Worm (Caenorhabditis elegans): Measurements from ENCODE around the gene K07H8.7.

K07H8.7 gene

ce11 chrIV:8225357-8225756 lies 34.4 kb downstream of the K07H8.7 start, which contains the start of gene serp-1.2 (continued):
- TF ChIP-seq C34B4.2 (tag; optimal IDR thresholded peaks at IDR 0.05) (no peak), nhr-11 (tag; optimal IDR thresholded peaks at IDR 0.05) (no peak), egl-13 (tag; optimal IDR thresholded peaks at IDR 0.05) (no peak), vab-15 (tag; optimal IDR thresholded peaks at IDR 0.05) (no peak), zip-4 (GFP tag; optimal IDR thresholded peaks at IDR 0.05) (no peak), rnt-1 (tag; optimal IDR thresholded peaks at IDR 0.05) (no peak)

- no peak for TF ChIP-seq C16A3.4 (tag; optimal IDR thresholded peaks at IDR 0.05)
- peak; percentile 59 for TF ChIP-seq elt-2 (tag; optimal IDR thresholded peaks at IDR 0.05)
Measured at ce11 chrIV:8223055-8223454, 36.7 kb downstream of the K07H8.7 start.

- TF ChIP-seq tbx-2 (tag; optimal IDR thresholded peaks at IDR 0.05): no peak
- TF ChIP-seq F16B12.6 (tag; optimal IDR thresholded peaks at IDR 0.05): no peak
- TF ChIP-seq blmp-1 (tag; optimal IDR thresholded peaks at IDR 0.05): peak; percentile 19
- TF ChIP-seq C16A3.4 (tag; optimal IDR thresholded peaks at IDR 0.05): peak; percentile 11
- peak; percentile 32 for TF ChIP-seq nhr-20 (tag; optimal IDR thresholded peaks at IDR 0.05)
- peak; percentile 55 for TF ChIP-seq nhr-85 (tag)
- peak in 1 of 2 experiments; percentile 3 for TF ChIP-seq lsy-2 (tag; optimal IDR thresholded peaks at IDR 0.05)
- no peak for TF ChIP-seq rnt-1 (tag; optimal IDR thresholded peaks at IDR 0.05)
- no peak for TF ChIP-seq unc-86 (tag; optimal IDR thresholded peaks at IDR 0.05)
Measured at ce11 chrIV:8221946-8222345, 37.9 kb downstream of the K07H8.7 start, which contains the start of gene gpx-6. Gene gpx-6 (plus strand): TSS chrIV:8222202.

- TF ChIP-seq unc-62 (GFP tag; optimal IDR thresholded peaks at IDR 0.05) (no peak), sox-4 (tag; optimal IDR thresholded peaks at IDR 0.05) (no peak), vab-15 (tag; optimal IDR thresholded peaks at IDR 0.05) (no peak), fkh-8 (tag; optimal IDR thresholded peaks at IDR 0.05) (no peak), lin-35 (GFP tag; optimal IDR thresholded peaks at IDR 0.05) (no peak)
Measured at ce11 chrIV:8219987-8220386, 39.8 kb downstream of the K07H8.7 start, which contains the start of gene ocr-2. Gene ocr-2 (minus strand): TSS chrIV:8220087.

ce11 chrIV:8211747-8212146 lies 48.1 kb downstream of the K07H8.7 start, which contains the start of gene C07G1.7:
Gene C07G1.7 (minus strand): TSS chrIV:8211847.
- TF ChIP-seq nhr-47 (tag; optimal IDR thresholded peaks at IDR 0.05) (no peak), unc-30 (tag; optimal IDR thresholded peaks at IDR 0.05) (no peak), ceh-88 (GFP tag; IDR thresholded peaks at IDR 0.05) (no peak), isw-1 (GFP tag; IDR thresholded peaks at IDR 0.05) (no peak), snu-23 (GFP tag; optimal IDR thresholded peaks at IDR 0.05) (no peak)

- TF ChIP-seq blmp-1 (tag; optimal IDR thresholded peaks at IDR 0.05) (no peak), tbx-2 (tag; optimal IDR thresholded peaks at IDR 0.05) (no peak), ceh-8 (GFP tag; optimal IDR thresholded peaks at IDR 0.05) (no peak), Y116A8C.19 (tag; optimal IDR thresholded peaks at IDR 0.05; ENCODE audit: borderline replicate concordance) (no peak), C04F5.9 (tag; optimal IDR thresholded peaks at IDR 0.05) (no peak), nhr-237 (tag; optimal IDR thresholded peaks at IDR 0.05) (no peak)
Measured at ce11 chrIV:8210300-8210699, 49.5 kb downstream of the K07H8.7 start, which contains the start of gene C07G1.6. Gene C07G1.6 (minus strand): TSS chrIV:8210400.
